Worm (Caenorhabditis elegans): ENCODE data around the gene idhb-1.

Gene idhb-1

ce11 chrX:14223156-14223555 lies 49.3 kb upstream of the idhb-1 start, which contains the start of gene K06G5.3:
Gene K06G5.3 (minus strand): TSS chrX:14223256.
- no peak for TF ChIP-seq set-16 (GFP tag; IDR thresholded peaks at IDR 0.05)
- no peak for TF ChIP-seq F37D6.2 (tag; optimal IDR thresholded peaks at IDR 0.05)
- TF ChIP-seq mdt-29 (GFP tag; IDR thresholded peaks at IDR 0.05): no peak
- TF ChIP-seq unc-39 (tag; optimal IDR thresholded peaks at IDR 0.05): no peak
- TF ChIP-seq attf-4 (tag; optimal IDR thresholded peaks at IDR 0.05): no peak
- no peak for TF ChIP-seq nhr-41 (GFP tag; IDR thresholded peaks at IDR 0.05)
- TF ChIP-seq nhr-102 (tag; optimal IDR thresholded peaks at IDR 0.05): no peak
- no peak for TF ChIP-seq nhr-48 (tag; optimal IDR thresholded peaks at IDR 0.05)
- no peak for TF ChIP-seq madf-5 (GFP tag; IDR thresholded peaks at IDR 0.05)
- no peak for TF ChIP-seq zip-11 (GFP tag; IDR thresholded peaks at IDR 0.05)
- no peak for TF ChIP-seq F10B5.3 (tag; optimal IDR thresholded peaks at IDR 0.05)
- no peak for TF ChIP-seq ceh-82 (tag; optimal IDR thresholded peaks at IDR 0.05)
- no peak for TF ChIP-seq ctbp-1 (GFP tag; IDR thresholded peaks at IDR 0.05)
- TF ChIP-seq pha-4 (GFP tag; IDR thresholded peaks at IDR 0.05): no peak
- no peak for TF ChIP-seq pha-4 (tag; optimal IDR thresholded peaks at IDR 0.05)
- TF ChIP-seq tag-97 (GFP tag; IDR thresholded peaks at IDR 0.05): no peak

ce11 chrX:14214520-14215023 lies 40.7 kb upstream of the idhb-1 start, which contains the start of gene K06G5.1:
Gene K06G5.1 (plus strand): TSS chrX:14214973.
- TF ChIP-seq mep-1 (tag; optimal IDR thresholded peaks at IDR 0.05) (peak; percentile 29), daf-12 (tag; optimal IDR thresholded peaks at IDR 0.05) (no peak), ceh-28 (tag; optimal IDR thresholded peaks at IDR 0.05) (no peak), T26A8.4 (GFP tag; IDR thresholded peaks at IDR 0.05) (no peak), lin-15B (tag; optimal IDR thresholded peaks at IDR 0.05) (no peak), daf-8 (GFP tag; IDR thresholded peaks at IDR 0.05) (no peak), dve-1 (tag; optimal IDR thresholded peaks at IDR 0.05; ENCODE audit: insufficient read depth) (peak; percentile 88), nhr-28 (tag; optimal IDR thresholded peaks at IDR 0.05) (peak; percentile 97), sdz-12 (GFP tag; optimal IDR thresholded peaks at IDR 0.05) (no peak), lin-1 (GFP tag; IDR thresholded peaks at IDR 0.05) (peak; percentile 54; the same call in 1 of the 2 replicates), dmd-6 (GFP tag; IDR thresholded peaks at IDR 0.05) (peak; percentile 94), nhr-11 (tag; optimal IDR thresholded peaks at IDR 0.05) (no peak), zag-1 (tag; optimal IDR thresholded peaks at IDR 0.05) (no peak), nhr-6 (tag; optimal IDR thresholded peaks at IDR 0.05) (peak; percentile 52), nhr-76 (tag; optimal IDR thresholded peaks at IDR 0.05) (no peak), set-16 (GFP tag; IDR thresholded peaks at IDR 0.05) (no peak), dmd-9 (GFP tag; IDR thresholded peaks at IDR 0.05) (no peak), F44E2.7 (GFP tag; IDR thresholded peaks at IDR 0.05) (no peak), skn-1 (tag; optimal IDR thresholded peaks at IDR 0.05) (no peak), duxl-1 (tag; optimal IDR thresholded peaks at IDR 0.05; ENCODE audit: poor library complexity) (no peak), hlh-11 (tag; optimal IDR thresholded peaks at IDR 0.05) (peak; percentile 91), unc-62 (GFP tag; optimal IDR thresholded peaks at IDR 0.05 in 1 of 2) (peak; percentile 24 to 53), unc-62 (tag; optimal IDR thresholded peaks at IDR 0.05) (no peak), tra-1 (GFP tag; IDR thresholded peaks at IDR 0.05) (peak; percentile 91), nhr-237 (tag; optimal IDR thresholded peaks at IDR 0.05) (no peak), T20F7.1 (GFP tag; optimal IDR thresholded peaks at IDR 0.05) (no peak), ceh-32 (tag; optimal IDR thresholded peaks at IDR 0.05; ENCODE audit: poor library complexity) (no peak), pqm-1 (tag; optimal IDR thresholded peaks at IDR 0.05) (peak; percentile 100), ceh-20 (GFP tag; IDR thresholded peaks at IDR 0.05) (peak; percentile 60; the same call in 1 of the 2 replicates), ctbp-1 (GFP tag; IDR thresholded peaks at IDR 0.05) (no peak), hif-1 (tag; optimal IDR thresholded peaks at IDR 0.05) (peak in 1 of 2 experiments; percentile 4), nhr-48 (tag; optimal IDR thresholded peaks at IDR 0.05) (peak; percentile 7), nhr-77 (tag; optimal IDR thresholded peaks at IDR 0.05) (peak; percentile 78), tag-97 (GFP tag; IDR thresholded peaks at IDR 0.05) (no peak), nhr-41 (GFP tag; IDR thresholded peaks at IDR 0.05) (no peak), mxl-3 (GFP tag; optimal IDR thresholded peaks at IDR 0.05) (no peak), mdl-1 (tag; optimal IDR thresholded peaks at IDR 0.05) (peak in 1 of 2 experiments; percentile 28), zip-2 (tag; optimal IDR thresholded peaks at IDR 0.05) (no peak), madf-5 (GFP tag; IDR thresholded peaks at IDR 0.05) (no peak), saeg-2 (GFP tag; IDR thresholded peaks at IDR 0.05) (no peak)

Data from whole organism, L4 larva.